Worm (Caenorhabditis elegans) whole organism, mixed stage, embryonic: ENCODE measurements around the gene ZK697.14.
A peak's percentile ranks its signal among the peaks of the same experiment; 100 is the strongest.

Source experiments
- M03D4.4 ChIP-seq: sonication (generic microtip); optimal IDR thresholded peaks from 2 replicates; lab custom pipeline; 2017; ENCODE audit warnings: mild to moderate bottlenecking, missing genetic modification characterization, missing compliant biosample characterization
- bed-3 ChIP-seq: fragments of 200-800 bp; sonication (Bioruptor generic); optimal IDR thresholded peaks from 3 replicates; lab custom pipeline; 2018; ENCODE audit warnings: mild to moderate bottlenecking, missing genetic modification characterization, moderate library complexity, missing compliant biosample characterization
- blmp-1 ChIP-seq: fragments of 150-350 bp; optimal IDR thresholded peaks from 2 replicates; lab custom pipeline; 2014; ENCODE audit warnings: missing biosample characterization, missing genetic modification characterization
- ceh-39 ChIP-seq: fragments of 150-350 bp; optimal IDR thresholded peaks from 2 replicates; lab custom pipeline; 2014; ENCODE audit warnings: missing biosample characterization, missing genetic modification characterization
- ceh-43 ChIP-seq: fragments of 200-800 bp; sonication (Bioruptor generic); optimal IDR thresholded peaks from 2 replicates; lab custom pipeline; 2018; ENCODE audit warnings: mild to moderate bottlenecking, missing genetic modification characterization, moderate library complexity, missing compliant biosample characterization
- ceh-83 ChIP-seq: fragments of 200-800 bp; sonication (Bioruptor generic); optimal IDR thresholded peaks from 2 replicates; lab custom pipeline; 2018; ENCODE audit warnings: mild to moderate bottlenecking, missing genetic modification characterization, missing compliant biosample characterization
- ces-1 ChIP-seq: fragments of 150-350 bp; optimal IDR thresholded peaks from 2 replicates; lab custom pipeline; 2014; ENCODE audit warnings: missing biosample characterization, missing genetic modification reagents, missing genetic modification characterization
- cnd-1 ChIP-seq: fragments of 200-800 bp; sonication (Bioruptor generic); optimal IDR thresholded peaks from 2 replicates; lab custom pipeline; 2018; ENCODE audit warnings: mild to moderate bottlenecking, missing genetic modification characterization, missing compliant biosample characterization
- drap-1 ChIP-seq: fragments of 200-800 bp; sonication (Bioruptor generic); optimal IDR thresholded peaks from 3 replicates; lab custom pipeline; 2018; ENCODE audit warnings: mild to moderate bottlenecking, missing genetic modification characterization, missing compliant biosample characterization
- elt-1 ChIP-seq: sonication (generic microtip); optimal IDR thresholded peaks from 2 replicates; lab custom pipeline; 2017; ENCODE audit warnings: missing genetic modification characterization, mild to moderate bottlenecking, missing compliant biosample characterization, antibody characterized with exemption, moderate library complexity, borderline replicate concordance; ENCODE audit not compliant: insufficient read depth
- elt-3 ChIP-seq: fragments of 150-350 bp; optimal IDR thresholded peaks from 2 replicates; lab custom pipeline; 2014; ENCODE audit warnings: missing biosample characterization, missing genetic modification characterization
- flh-1 ChIP-seq: fragments of 200-800 bp; sonication (Bioruptor generic); optimal IDR thresholded peaks from 2 replicates; lab custom pipeline; 2018; ENCODE audit warnings: mild to moderate bottlenecking, missing genetic modification characterization, moderate library complexity, missing compliant biosample characterization
- ham-2 ChIP-seq: fragments of 200-800 bp; sonication (Bioruptor generic); optimal IDR thresholded peaks from 2 replicates; lab custom pipeline; 2018; ENCODE audit warnings: mild to moderate bottlenecking, missing genetic modification characterization, missing compliant biosample characterization
- hlh-1 ChIP-seq: fragments of 150-350 bp; optimal IDR thresholded peaks from 2 replicates; lab custom pipeline; 2014; ENCODE audit warnings: missing biosample characterization, missing genetic modification reagents, missing genetic modification characterization
- lin-13 ChIP-seq: fragments of 150-350 bp; optimal IDR thresholded peaks from 2 replicates; lab custom pipeline; 2014; ENCODE audit warnings: missing biosample characterization, missing genetic modification characterization
- lin-32 ChIP-seq: fragments of 200-800 bp; sonication (Bioruptor generic); optimal IDR thresholded peaks from 2 replicates; lab custom pipeline; 2018; ENCODE audit warnings: mild to moderate bottlenecking, missing genetic modification characterization, missing compliant biosample characterization
- lsy-2 ChIP-seq: fragments of 150-350 bp; optimal IDR thresholded peaks from 2 replicates; lab custom pipeline; 2014; ENCODE audit warnings: missing biosample characterization, missing genetic modification characterization
- mab-5 ChIP-seq: fragments of 150-350 bp; optimal IDR thresholded peaks from 2 replicates; lab custom pipeline; 2014; ENCODE audit warnings: missing biosample characterization, missing genetic modification characterization
- mep-1 ChIP-seq: fragments of 150-350 bp; optimal IDR thresholded peaks from 2 replicates; lab custom pipeline; 2017; ENCODE audit warnings: missing biosample characterization, missing genetic modification reagents, missing genetic modification characterization, inconsistent platforms
- mls-2 ChIP-seq: sonication (generic microtip); optimal IDR thresholded peaks from 2 replicates; lab custom pipeline; 2016; ENCODE audit warnings: mild to moderate bottlenecking, missing genetic modification characterization, moderate library complexity, missing compliant biosample characterization
- nhr-12 ChIP-seq: fragments of 150-350 bp; optimal IDR thresholded peaks from 2 replicates; lab custom pipeline; 2014; ENCODE audit warnings: missing biosample characterization, missing genetic modification characterization
- nhr-2 ChIP-seq: fragments of 150-350 bp; optimal IDR thresholded peaks from 2 replicates; lab custom pipeline; 2014; ENCODE audit warnings: missing biosample characterization, missing genetic modification characterization
- nhr-237 ChIP-seq: fragments of 150-350 bp; optimal IDR thresholded peaks from 2 replicates; lab custom pipeline; 2014; ENCODE audit warnings: missing biosample characterization, missing genetic modification characterization
- nhr-28 ChIP-seq: fragments of 150-350 bp; optimal IDR thresholded peaks from 2 replicates; lab custom pipeline; 2014; ENCODE audit warnings: missing biosample characterization, missing genetic modification characterization
- nhr-76 ChIP-seq: sonication (generic microtip); optimal IDR thresholded peaks from 2 replicates; lab custom pipeline; 2017; ENCODE audit warnings: missing biosample characterization, missing genetic modification characterization
- pha-4 ChIP-seq: fragments of 150-350 bp; optimal IDR thresholded peaks from 2 replicates; lab custom pipeline; 2018; ENCODE audit warnings: missing biosample characterization, missing genetic modification reagents, missing genetic modification characterization
- sem-2 ChIP-seq: fragments of 200-800 bp; sonication (Bioruptor generic); optimal IDR thresholded peaks from 2 replicates; lab custom pipeline; 2018; ENCODE audit warnings: mild to moderate bottlenecking, missing genetic modification characterization, missing compliant biosample characterization
- snpc-4 ChIP-seq: fragments of 150-350 bp; optimal IDR thresholded peaks from 2 replicates; lab custom pipeline; 2014; ENCODE audit warnings: missing biosample characterization, missing genetic modification characterization
- sptf-1 ChIP-seq: sonication (generic microtip); optimal IDR thresholded peaks from 2 replicates; lab custom pipeline; 2017; ENCODE audit warnings: mild to moderate bottlenecking, missing genetic modification characterization, moderate library complexity, missing compliant biosample characterization
- tbx-8 ChIP-seq: fragments of 200-800 bp; sonication (Bioruptor generic); optimal IDR thresholded peaks from 2 replicates; lab custom pipeline; 2018; ENCODE audit warnings: mild to moderate bottlenecking, missing genetic modification characterization, moderate library complexity, missing compliant biosample characterization
- unc-120 ChIP-seq: sonication (generic microtip); optimal IDR thresholded peaks from 2 replicates; lab custom pipeline; 2017; ENCODE audit warnings: missing genetic modification characterization, missing compliant biosample characterization; ENCODE audit not compliant: poor library complexity, severe bottlenecking
- unc-39 ChIP-seq: fragments of 150-350 bp; optimal IDR thresholded peaks from 2 replicates; lab custom pipeline; 2014; ENCODE audit warnings: missing biosample characterization, missing genetic modification characterization
- unc-62 ChIP-seq: fragments of 150-350 bp; optimal IDR thresholded peaks from 2 replicates; lab custom pipeline; 2014; ENCODE audit warnings: missing biosample characterization, missing genetic modification reagents, missing genetic modification characterization
- zip-8 ChIP-seq: fragments of 150-350 bp; optimal IDR thresholded peaks from 2 replicates; lab custom pipeline; 2014; ENCODE audit warnings: missing biosample characterization, missing genetic modification characterization
- ztf-11 ChIP-seq: fragments of 150-350 bp; optimal IDR thresholded peaks from 2 replicates; lab custom pipeline; 2014; ENCODE audit warnings: missing biosample characterization, missing genetic modification characterization

The ZK697.14 gene

ce11 chrV:1755589-1755988 lies at the start of gene ZK697.14:
Gene ZK697.14 (minus strand): TSS chrV:1755689.
- no peak for TF ChIP-seq lin-32
- TF ChIP-seq drap-1 (GFP tag; lab: Kevin White, UChicago): no peak
- no peak for TF ChIP-seq nhr-12
- TF ChIP-seq M03D4.4 (tag; lab: Kevin White, UChicago): no peak
- TF ChIP-seq bed-3 (GFP tag; lab: Kevin White, UChicago): no peak
- TF ChIP-seq sem-2: no peak
- no peak for TF ChIP-seq blmp-1 (tag; lab: Kevin White, UChicago)
- no peak for TF ChIP-seq unc-120
- no peak for TF ChIP-seq nhr-2
- TF ChIP-seq mep-1 (tag; lab: Kevin White, UChicago): no peak
- no peak for TF ChIP-seq sptf-1 (tag; lab: Kevin White, UChicago)
- TF ChIP-seq snpc-4: no peak
- TF ChIP-seq pha-4: no peak
- TF ChIP-seq ceh-39: no peak
- TF ChIP-seq tbx-8 (GFP tag; lab: Kevin White, UChicago): no peak

DNA sequence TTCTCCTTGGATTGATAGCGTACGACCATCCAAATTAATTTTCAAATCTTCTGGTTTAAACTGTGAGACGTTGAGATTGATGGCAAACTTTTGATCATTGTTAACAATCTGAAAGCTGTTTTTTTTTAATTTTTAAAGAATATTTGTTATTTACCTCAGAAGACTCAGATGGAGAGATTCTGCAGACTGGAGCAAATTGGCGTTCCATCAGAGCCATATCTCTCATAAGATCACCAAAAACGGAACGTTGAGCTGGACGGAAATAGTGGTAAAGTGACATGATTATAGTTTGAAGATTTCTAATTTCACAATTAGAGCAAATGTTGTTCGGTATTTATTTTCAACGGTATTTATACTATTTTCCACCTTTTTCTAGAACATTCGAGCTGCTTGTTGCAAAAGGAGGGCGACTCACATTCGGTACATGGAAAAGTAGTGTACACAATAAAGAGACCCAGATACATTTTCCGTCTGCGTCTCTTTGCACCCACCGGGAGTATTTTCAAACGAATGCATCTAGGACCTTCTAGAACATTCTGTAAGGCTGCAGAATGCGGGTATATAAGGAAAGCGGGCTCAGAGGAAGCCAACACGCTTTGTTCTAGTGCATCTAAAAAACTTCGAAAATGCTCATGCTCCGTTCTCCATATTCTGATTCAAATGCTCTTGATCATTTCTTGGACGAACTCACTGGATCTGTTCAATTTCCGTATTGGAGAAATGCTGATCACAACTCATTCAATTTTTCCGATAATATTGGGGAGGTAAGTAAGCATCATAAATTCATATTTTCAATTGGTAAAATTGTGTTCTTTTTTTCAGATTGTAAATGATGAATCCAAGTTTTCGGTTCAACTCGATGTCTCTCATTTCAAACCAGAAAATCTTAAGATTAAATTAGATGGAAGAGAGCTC lies 49.4 kb upstream of the ZK697.14 start, which contains the start of the genes hsp-16.2 and hsp-16.41:
Gene hsp-16.2, minus strand, starts transcription at position 313 of the 915 bp plus-strand sequence.
Gene hsp-16.41, plus strand, starts transcription at position 534 of the 915 bp plus-strand sequence.
- TF ChIP-seq cnd-1 (tag; lab: Kevin White, UChicago) (no peak), hlh-1 (no peak), unc-39 (tag; lab: Kevin White, UChicago) (no peak), bed-3 (GFP tag; lab: Kevin White, UChicago) (no peak), ceh-43 (GFP tag; lab: Kevin White, UChicago) (no peak), mls-2 (tag; lab: Kevin White, UChicago) (peak; percentile 46), pha-4 (peak; percentile 56), blmp-1 (tag; lab: Kevin White, UChicago) (no peak), nhr-76 (no peak), nhr-28 (no peak), lin-32 (no peak), unc-120 (peak; percentile 65), ceh-39 (no peak), mep-1 (tag; lab: Kevin White, UChicago) (peak; percentile 1), nhr-237 (no peak), ceh-83 (GFP tag; lab: Kevin White, UChicago) (no peak), ham-2 (GFP tag; lab: Kevin White, UChicago) (peak; percentile 48), lsy-2 (tag; lab: Kevin White, UChicago) (no peak), snpc-4 (no peak), drap-1 (GFP tag; lab: Kevin White, UChicago) (peak; percentile 14), elt-1 (no peak), mab-5 (tag; lab: Kevin White, UChicago) (no peak), sptf-1 (tag; lab: Kevin White, UChicago) (no peak), flh-1 (GFP tag; lab: Kevin White, UChicago) (no peak), M03D4.4 (tag; lab: Kevin White, UChicago) (no peak), lin-13 (peak; percentile 84), nhr-2 (peak; percentile 43), sem-2 (no peak), ztf-11 (tag; lab: Kevin White, UChicago) (no peak), nhr-12 (no peak), ces-1 (GFP tag; lab: Kevin White, UChicago) (peak; percentile 30), zip-8 (tag; lab: Kevin White, UChicago) (no peak), elt-3 (tag; lab: Kevin White, UChicago) (no peak), tbx-8 (GFP tag; lab: Kevin White, UChicago) (no peak), unc-62 (GFP tag; lab: Kevin White, UChicago) (no peak)

- no peak for TF ChIP-seq ham-2 (GFP tag; lab: Kevin White, UChicago)
- TF ChIP-seq, all 35 proteins: peak for 0
Measured at ce11 chrV:1804034-1804542, 48.6 kb upstream of the ZK697.14 start.
